Fruit fly (Drosophila melanogaster) whole organism, pupa: ENCODE data around the gene CG32026.

Experiments
- CG13204 ChIP-seq: fragments of 200-800 bp; sonication (Bioruptor generic); optimal IDR thresholded peaks from 2 replicates; lab custom pipeline; 2018; ENCODE audit warnings: missing biosample characterization, mild to moderate bottlenecking, missing genetic modification characterization, moderate library complexity
- CG15710 ChIP-seq: fragments of 200-800 bp; sonication (Bioruptor generic); optimal IDR thresholded peaks from 2 replicates; lab custom pipeline; 2018; ENCODE audit warnings: missing biosample characterization, mild to moderate bottlenecking, missing genetic modification characterization, moderate library complexity
- CG32121 ChIP-seq: fragments of 200-800 bp; sonication (Bioruptor generic); IDR thresholded peaks from 2 replicates; pipeline ENCODE4 v1.3.6; 2022; ENCODE audit warnings: missing biosample characterization, missing genetic modification characterization
- CG34367 ChIP-seq: fragments of 200-800 bp; sonication (Bioruptor generic); optimal IDR thresholded peaks from 2 replicates; lab custom pipeline; 2018; ENCODE audit warnings: missing biosample characterization, mild to moderate bottlenecking, missing genetic modification characterization
- CG8159 ChIP-seq: fragments of 200-800 bp; sonication (Bioruptor generic); optimal IDR thresholded peaks from 3 replicates; lab custom pipeline; 2018; ENCODE audit warnings: missing biosample characterization, mild to moderate bottlenecking, missing genetic modification characterization, moderate library complexity
- CG8301 ChIP-seq: fragments of 200-800 bp; sonication (Bioruptor generic); optimal IDR thresholded peaks from 2 replicates; lab custom pipeline; 2018; ENCODE audit warnings: missing biosample characterization, mild to moderate bottlenecking, missing genetic modification characterization
- CG9948 ChIP-seq: fragments of 200-800 bp; sonication (Bioruptor generic); optimal IDR thresholded peaks from 2 replicates; lab custom pipeline; 2018; ENCODE audit warnings: missing biosample characterization, mild to moderate bottlenecking, missing genetic modification characterization, moderate library complexity
- D1 ChIP-seq: fragments of 200-800 bp; sonication (Bioruptor generic); optimal IDR thresholded peaks from 2 replicates; lab custom pipeline; 2018; ENCODE audit warnings: missing biosample characterization, mild to moderate bottlenecking, missing genetic modification characterization, moderate library complexity
- Ets98B ChIP-seq: fragments of 200-800 bp; sonication (Bioruptor generic); IDR thresholded peaks from 2 replicates; pipeline ENCODE4 v1.3.6; 2022; ENCODE audit warnings: missing biosample characterization, missing genetic modification characterization
- Pif1A ChIP-seq: fragments of 200-800 bp; sonication (Bioruptor generic); optimal IDR thresholded peaks from 3 replicates; lab custom pipeline; 2016; ENCODE audit warnings: missing biosample characterization, missing genetic modification characterization

dm6 chr3L:8807113-8807651 lies 29.1 kb upstream of the CG32026 start, which contains the start of the genes CG13312 and CG32024:
- TF ChIP-seq CG8159 (tag; lab: Kevin White, UChicago): no peak
- no peak for TF ChIP-seq CG32121 (GFP tag; lab: Robert Waterston, UW)
- TF ChIP-seq CG34367 (tag; lab: Kevin White, UChicago): no peak
- no peak for TF ChIP-seq CG8301
- TF ChIP-seq CG15710: no peak
- no peak for TF ChIP-seq Ets98B (GFP tag; lab: Robert Waterston, UW)
- no peak for TF ChIP-seq CG9948
- no peak for TF ChIP-seq CG13204 (GFP tag; lab: Kevin White, UChicago)
- no peak for TF ChIP-seq D1 (tag; lab: Kevin White, UChicago)
- TF ChIP-seq Pif1A: no peak
